Worm (Caenorhabditis elegans): ENCODE measurements around the gene C08F8.15.

DNA sequence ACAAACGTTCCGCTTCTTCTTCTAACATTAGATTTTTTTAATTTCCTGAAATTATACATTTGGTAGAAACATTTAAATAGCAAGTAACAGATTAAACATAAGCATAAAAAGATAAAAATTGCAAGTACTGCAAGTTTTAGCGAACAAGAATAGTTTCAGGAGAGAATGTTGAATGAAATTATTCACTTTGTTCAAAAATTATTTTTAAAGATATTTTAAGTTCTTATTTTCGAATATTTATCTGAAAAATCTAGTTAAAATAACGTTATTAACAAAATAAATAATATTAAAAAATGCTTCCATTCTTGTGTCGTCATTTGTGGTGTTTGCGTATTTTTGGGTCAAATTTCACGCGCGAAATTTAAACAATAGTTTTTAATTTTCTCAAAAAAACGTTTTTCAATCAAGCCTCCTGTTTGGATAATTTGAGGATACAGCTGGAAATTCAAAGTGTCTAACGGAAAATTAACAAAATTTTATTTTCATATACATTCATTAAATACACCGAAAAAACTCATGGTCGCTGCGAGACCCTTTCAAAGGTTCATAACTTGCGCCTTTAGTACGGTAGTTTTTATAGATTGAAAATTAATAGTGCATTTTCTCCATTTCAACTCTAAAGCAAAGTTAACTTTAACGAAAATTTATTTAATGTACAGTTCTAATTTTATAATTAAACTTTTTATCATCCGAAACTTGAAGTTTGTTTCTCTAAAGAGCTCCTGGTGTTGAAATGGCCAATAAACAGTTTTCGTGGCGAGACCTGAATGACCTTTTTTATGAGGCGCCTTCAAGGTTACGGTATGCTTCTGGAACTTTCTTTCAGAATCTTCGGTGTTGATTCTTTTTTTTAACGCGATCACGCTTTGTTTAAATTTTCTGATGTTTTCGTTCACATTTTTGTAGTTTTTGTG lies 18.0 kb downstream of the C08F8.15 start, which contains the start of gene skih-2:
- TF ChIP-seq blmp-1 (tag; optimal IDR thresholded peaks at IDR 0.05; ENCODE audit: insufficient read depth) (no peak), nhr-77 (tag; optimal IDR thresholded peaks at IDR 0.05) (no peak), aly-2 (tag; optimal IDR thresholded peaks at IDR 0.05) (no peak), snpc-4 (tag; optimal IDR thresholded peaks at IDR 0.05) (no peak), nhr-237 (tag; optimal IDR thresholded peaks at IDR 0.05) (no peak), fos-1 (tag; optimal IDR thresholded peaks at IDR 0.05) (no peak), egl-27 (tag; optimal IDR thresholded peaks at IDR 0.05) (no peak), ama-1 (optimal IDR thresholded peaks at IDR 0.05) (no peak), mdl-1 (tag; optimal IDR thresholded peaks at IDR 0.05) (no peak), unc-62 (GFP tag; optimal IDR thresholded peaks at IDR 0.05) (no peak), unc-39 (tag; optimal IDR thresholded peaks at IDR 0.05) (no peak), unc-55 (GFP tag; optimal IDR thresholded peaks at IDR 0.05) (peak; percentile 78), mab-5 (tag; optimal IDR thresholded peaks at IDR 0.05) (no peak), lsy-2 (tag; optimal IDR thresholded peaks at IDR 0.05) (peak; percentile 14 to 80)
